Worm (Caenorhabditis elegans) whole organism, mixed stage, embryonic: ENCODE measurements around the gene T05C1.2.

Source experiments
- M03D4.4 ChIP-seq: sonication (generic microtip); optimal IDR thresholded peaks from 2 replicates; lab custom pipeline; 2017; ENCODE audit warnings: mild to moderate bottlenecking, missing genetic modification characterization, missing compliant biosample characterization
- bed-3 ChIP-seq: fragments of 200-800 bp; sonication (Bioruptor generic); optimal IDR thresholded peaks from 3 replicates; lab custom pipeline; 2018; ENCODE audit warnings: mild to moderate bottlenecking, missing genetic modification characterization, moderate library complexity, missing compliant biosample characterization
- blmp-1 ChIP-seq: fragments of 150-350 bp; optimal IDR thresholded peaks from 2 replicates; lab custom pipeline; 2014; ENCODE audit warnings: missing biosample characterization, missing genetic modification characterization
- ceh-39 ChIP-seq: fragments of 150-350 bp; optimal IDR thresholded peaks from 2 replicates; lab custom pipeline; 2014; ENCODE audit warnings: missing biosample characterization, missing genetic modification characterization
- ceh-43 ChIP-seq: fragments of 200-800 bp; sonication (Bioruptor generic); optimal IDR thresholded peaks from 2 replicates; lab custom pipeline; 2018; ENCODE audit warnings: mild to moderate bottlenecking, missing genetic modification characterization, moderate library complexity, missing compliant biosample characterization
- ceh-83 ChIP-seq: fragments of 200-800 bp; sonication (Bioruptor generic); optimal IDR thresholded peaks from 2 replicates; lab custom pipeline; 2018; ENCODE audit warnings: mild to moderate bottlenecking, missing genetic modification characterization, missing compliant biosample characterization
- ces-1 ChIP-seq: fragments of 150-350 bp; optimal IDR thresholded peaks from 2 replicates; lab custom pipeline; 2014; ENCODE audit warnings: missing biosample characterization, missing genetic modification reagents, missing genetic modification characterization
- cnd-1 ChIP-seq: fragments of 200-800 bp; sonication (Bioruptor generic); optimal IDR thresholded peaks from 2 replicates; lab custom pipeline; 2018; ENCODE audit warnings: mild to moderate bottlenecking, missing genetic modification characterization, missing compliant biosample characterization
- drap-1 ChIP-seq: fragments of 200-800 bp; sonication (Bioruptor generic); optimal IDR thresholded peaks from 3 replicates; lab custom pipeline; 2018; ENCODE audit warnings: mild to moderate bottlenecking, missing genetic modification characterization, missing compliant biosample characterization
- elt-1 ChIP-seq: sonication (generic microtip); optimal IDR thresholded peaks from 2 replicates; lab custom pipeline; 2017; ENCODE audit warnings: missing genetic modification characterization, mild to moderate bottlenecking, missing compliant biosample characterization, antibody characterized with exemption, moderate library complexity, borderline replicate concordance; ENCODE audit not compliant: insufficient read depth
- elt-3 ChIP-seq: fragments of 150-350 bp; optimal IDR thresholded peaks from 2 replicates; lab custom pipeline; 2014; ENCODE audit warnings: missing biosample characterization, missing genetic modification characterization
- flh-1 ChIP-seq: fragments of 200-800 bp; sonication (Bioruptor generic); optimal IDR thresholded peaks from 2 replicates; lab custom pipeline; 2018; ENCODE audit warnings: mild to moderate bottlenecking, missing genetic modification characterization, moderate library complexity, missing compliant biosample characterization
- ham-2 ChIP-seq: fragments of 200-800 bp; sonication (Bioruptor generic); optimal IDR thresholded peaks from 2 replicates; lab custom pipeline; 2018; ENCODE audit warnings: mild to moderate bottlenecking, missing genetic modification characterization, missing compliant biosample characterization
- lin-32 ChIP-seq: fragments of 200-800 bp; sonication (Bioruptor generic); optimal IDR thresholded peaks from 2 replicates; lab custom pipeline; 2018; ENCODE audit warnings: mild to moderate bottlenecking, missing genetic modification characterization, missing compliant biosample characterization
- lsy-2 ChIP-seq: fragments of 150-350 bp; optimal IDR thresholded peaks from 2 replicates; lab custom pipeline; 2014; ENCODE audit warnings: missing biosample characterization, missing genetic modification characterization
- mep-1 ChIP-seq: fragments of 150-350 bp; optimal IDR thresholded peaks from 2 replicates; lab custom pipeline; 2017; ENCODE audit warnings: missing biosample characterization, missing genetic modification reagents, missing genetic modification characterization, inconsistent platforms
- mls-2 ChIP-seq: sonication (generic microtip); optimal IDR thresholded peaks from 2 replicates; lab custom pipeline; 2016; ENCODE audit warnings: mild to moderate bottlenecking, missing genetic modification characterization, moderate library complexity, missing compliant biosample characterization
- nhr-12 ChIP-seq: fragments of 150-350 bp; optimal IDR thresholded peaks from 2 replicates; lab custom pipeline; 2014; ENCODE audit warnings: missing biosample characterization, missing genetic modification characterization
- nhr-2 ChIP-seq: fragments of 150-350 bp; optimal IDR thresholded peaks from 2 replicates; lab custom pipeline; 2014; ENCODE audit warnings: missing biosample characterization, missing genetic modification characterization
- nhr-237 ChIP-seq: fragments of 150-350 bp; optimal IDR thresholded peaks from 2 replicates; lab custom pipeline; 2014; ENCODE audit warnings: missing biosample characterization, missing genetic modification characterization
- nhr-28 ChIP-seq: fragments of 150-350 bp; optimal IDR thresholded peaks from 2 replicates; lab custom pipeline; 2014; ENCODE audit warnings: missing biosample characterization, missing genetic modification characterization
- nhr-76 ChIP-seq: sonication (generic microtip); optimal IDR thresholded peaks from 2 replicates; lab custom pipeline; 2017; ENCODE audit warnings: missing biosample characterization, missing genetic modification characterization
- pha-4 ChIP-seq: fragments of 150-350 bp; optimal IDR thresholded peaks from 2 replicates; lab custom pipeline; 2018; ENCODE audit warnings: missing biosample characterization, missing genetic modification reagents, missing genetic modification characterization
- snpc-4 ChIP-seq: fragments of 150-350 bp; optimal IDR thresholded peaks from 2 replicates; lab custom pipeline; 2014; ENCODE audit warnings: missing biosample characterization, missing genetic modification characterization
- sptf-1 ChIP-seq: sonication (generic microtip); optimal IDR thresholded peaks from 2 replicates; lab custom pipeline; 2017; ENCODE audit warnings: mild to moderate bottlenecking, missing genetic modification characterization, moderate library complexity, missing compliant biosample characterization
- tbx-8 ChIP-seq: fragments of 200-800 bp; sonication (Bioruptor generic); optimal IDR thresholded peaks from 2 replicates; lab custom pipeline; 2018; ENCODE audit warnings: mild to moderate bottlenecking, missing genetic modification characterization, moderate library complexity, missing compliant biosample characterization
- unc-120 ChIP-seq: sonication (generic microtip); optimal IDR thresholded peaks from 2 replicates; lab custom pipeline; 2017; ENCODE audit warnings: missing genetic modification characterization, missing compliant biosample characterization; ENCODE audit not compliant: poor library complexity, severe bottlenecking
- unc-62 ChIP-seq: fragments of 150-350 bp; optimal IDR thresholded peaks from 2 replicates; lab custom pipeline; 2014; ENCODE audit warnings: missing biosample characterization, missing genetic modification reagents, missing genetic modification characterization
- zip-8 ChIP-seq: fragments of 150-350 bp; optimal IDR thresholded peaks from 2 replicates; lab custom pipeline; 2014; ENCODE audit warnings: missing biosample characterization, missing genetic modification characterization
- ztf-11 ChIP-seq: fragments of 150-350 bp; optimal IDR thresholded peaks from 2 replicates; lab custom pipeline; 2014; ENCODE audit warnings: missing biosample characterization, missing genetic modification characterization

Gene T05C1.2

ce11 chrII:4478303-4478702 is 3.6 kb downstream of the T05C1.2 start, which contains the start of gene T05C1.1:
Gene T05C1.1 (plus strand): TSS chrII:4478603.
- TF ChIP-seq lin-32 (GFP tag; lab: Kevin White, UChicago) = no peak
- TF ChIP-seq pha-4 (tag; lab: Kevin White, UChicago) = no peak
- TF ChIP-seq ceh-43 (GFP tag; lab: Kevin White, UChicago) = no peak
- TF ChIP-seq nhr-28 (tag; lab: Kevin White, UChicago) = no peak
- TF ChIP-seq nhr-76 (tag; lab: Kevin White, UChicago) = no peak
- no peak for TF ChIP-seq mep-1 (tag; lab: Kevin White, UChicago)
- TF ChIP-seq drap-1 = no peak
- TF ChIP-seq sptf-1 (tag; lab: Kevin White, UChicago) = no peak
- no peak for TF ChIP-seq nhr-2 (tag; lab: Kevin White, UChicago)
- TF ChIP-seq ztf-11 (tag; lab: Kevin White, UChicago) = no peak
- TF ChIP-seq snpc-4 (tag; lab: Kevin White, UChicago) = no peak
- no peak for TF ChIP-seq blmp-1
- TF ChIP-seq unc-120 (tag; lab: Kevin White, UChicago) = no peak
- no peak for TF ChIP-seq cnd-1 (tag; lab: Kevin White, UChicago)
- no peak for TF ChIP-seq elt-1 (tag; lab: Kevin White, UChicago)
- TF ChIP-seq tbx-8 (GFP tag; lab: Kevin White, UChicago) = no peak
- no peak for TF ChIP-seq ceh-83
- TF ChIP-seq M03D4.4 (tag; lab: Kevin White, UChicago) = no peak
- TF ChIP-seq flh-1 (GFP tag; lab: Kevin White, UChicago) = no peak
- TF ChIP-seq lsy-2 (tag; lab: Kevin White, UChicago) = no peak

DNA sequence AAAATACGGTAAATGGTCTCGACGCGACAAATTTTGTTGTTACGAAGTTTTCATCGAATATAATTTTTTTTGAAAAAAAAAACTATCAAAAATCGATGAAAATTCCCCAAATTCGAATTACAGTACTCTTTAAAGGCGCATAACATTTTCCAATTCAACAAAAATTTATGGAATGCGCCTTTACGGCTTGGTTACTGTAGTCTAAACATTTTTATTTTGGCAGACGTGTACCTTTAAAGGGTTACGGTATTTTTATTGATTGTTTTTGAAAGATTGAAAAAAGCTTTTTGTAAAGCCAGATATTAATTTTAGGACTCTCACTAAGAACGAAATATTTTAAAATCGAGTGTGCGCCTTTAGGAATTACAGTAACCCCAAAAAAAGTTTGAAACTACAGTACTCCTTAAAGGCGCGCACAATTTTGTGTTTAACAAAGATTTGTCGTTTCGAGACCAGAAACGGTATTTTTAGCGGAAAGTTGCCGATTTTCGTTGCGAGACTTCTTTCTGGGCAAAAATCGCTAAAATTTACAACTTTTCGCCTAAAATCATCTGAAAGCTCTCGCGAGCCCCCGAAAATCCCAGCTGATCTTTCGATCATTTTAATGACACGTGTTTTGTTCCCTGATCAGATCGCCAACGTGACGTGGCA is 7.8 kb downstream of the T05C1.2 start:
- TF ChIP-seq flh-1 (GFP tag; lab: Kevin White, UChicago) (no peak), M03D4.4 (tag; lab: Kevin White, UChicago) (no peak), zip-8 (tag; lab: Kevin White, UChicago) (no peak), elt-3 (tag; lab: Kevin White, UChicago) (no peak), ces-1 (no peak), ceh-83 (no peak), cnd-1 (tag; lab: Kevin White, UChicago) (no peak), blmp-1 (no peak), nhr-237 (tag; lab: Kevin White, UChicago) (no peak), unc-62 (no peak), lin-32 (GFP tag; lab: Kevin White, UChicago) (no peak), sptf-1 (tag; lab: Kevin White, UChicago) (no peak), tbx-8 (GFP tag; lab: Kevin White, UChicago) (no peak), drap-1 (no peak), ztf-11 (tag; lab: Kevin White, UChicago) (no peak), snpc-4 (tag; lab: Kevin White, UChicago) (no peak), mep-1 (tag; lab: Kevin White, UChicago) (no peak), bed-3 (GFP tag; lab: Kevin White, UChicago) (no peak), nhr-28 (tag; lab: Kevin White, UChicago) (no peak)

DNA sequence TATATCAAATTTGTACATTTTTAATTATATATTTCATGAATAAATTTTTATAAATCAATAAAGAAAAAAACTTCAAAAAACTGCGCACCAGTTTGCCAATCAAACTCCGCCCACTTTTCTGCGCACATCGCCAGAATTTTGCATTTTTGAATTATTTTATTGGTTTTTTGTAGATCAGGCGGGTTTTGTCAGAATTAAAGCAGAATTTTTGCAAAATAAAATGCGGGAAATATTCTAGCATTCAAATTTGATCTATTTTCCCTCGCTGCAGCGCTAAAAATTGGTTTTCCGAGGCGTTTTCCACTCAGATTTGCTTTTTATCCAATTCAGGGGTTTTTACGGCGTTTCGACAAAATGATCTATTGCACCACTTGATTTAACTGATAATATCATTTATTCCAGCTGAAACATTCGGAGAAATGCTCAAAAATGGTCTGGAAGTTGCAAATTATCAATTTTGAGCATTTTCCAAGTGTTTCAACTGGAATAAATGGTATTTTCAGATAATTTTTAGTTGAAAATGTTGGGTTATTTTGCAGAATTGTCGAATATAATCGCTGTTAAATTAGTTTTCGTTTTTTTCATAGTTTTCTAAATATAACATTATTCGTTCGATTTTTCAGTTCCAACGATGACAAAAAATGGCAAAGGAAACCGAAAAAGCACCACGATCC is 10.8 kb downstream of the T05C1.2 start, which contains the start of gene W06B4.1:
TSS of gene W06B4.1 (plus strand) at position 624 of the 674 bp plus-strand sequence.
- TF ChIP-seq cnd-1 (tag; lab: Kevin White, UChicago) (no peak), ham-2 (no peak), unc-62 (no peak), ceh-39 (tag; lab: Kevin White, UChicago) (no peak), elt-1 (tag; lab: Kevin White, UChicago) (no peak), lsy-2 (tag; lab: Kevin White, UChicago) (no peak), unc-120 (tag; lab: Kevin White, UChicago) (no peak), nhr-237 (tag; lab: Kevin White, UChicago) (no peak), tbx-8 (GFP tag; lab: Kevin White, UChicago) (no peak), ceh-83 (no peak), M03D4.4 (tag; lab: Kevin White, UChicago) (no peak), snpc-4 (tag; lab: Kevin White, UChicago) (no peak), nhr-12 (tag; lab: Kevin White, UChicago) (no peak), ces-1 (no peak), blmp-1 (no peak), zip-8 (tag; lab: Kevin White, UChicago) (no peak), ceh-43 (GFP tag; lab: Kevin White, UChicago) (no peak), mep-1 (tag; lab: Kevin White, UChicago) (no peak), mls-2 (no peak), bed-3 (GFP tag; lab: Kevin White, UChicago) (no peak)
